Fruit fly (Drosophila melanogaster) whole organism, pupa: ENCODE measurements around the gene CG9799.

Experiments used
- CG10348 ChIP-seq: fragments of 200-800 bp; sonication (Bioruptor generic); IDR thresholded peaks from 2 replicates; pipeline ENCODE4 v1.3.6; 2022; ENCODE audit warnings: missing biosample characterization, missing genetic modification characterization
- CG12605 ChIP-seq: fragments of 200-800 bp; sonication (Bioruptor generic); IDR thresholded peaks from 2 replicates; pipeline ENCODE4 v1.3.6; 2022; ENCODE audit warnings: missing biosample characterization, missing genetic modification characterization
- CG15710 ChIP-seq: fragments of 200-800 bp; sonication (Bioruptor generic); optimal IDR thresholded peaks from 2 replicates; lab custom pipeline; 2018; ENCODE audit warnings: missing biosample characterization, mild to moderate bottlenecking, missing genetic modification characterization, moderate library complexity
- CG17806 ChIP-seq: fragments of 200-800 bp; sonication (Bioruptor generic); optimal IDR thresholded peaks from 2 replicates; lab custom pipeline; 2018; ENCODE audit warnings: missing biosample characterization, mild to moderate bottlenecking, missing genetic modification characterization, moderate library complexity
- CG8159 ChIP-seq: fragments of 200-800 bp; sonication (Bioruptor generic); optimal IDR thresholded peaks from 3 replicates; lab custom pipeline; 2018; ENCODE audit warnings: missing biosample characterization, mild to moderate bottlenecking, missing genetic modification characterization, moderate library complexity
- CG9948 ChIP-seq: fragments of 200-800 bp; sonication (Bioruptor generic); optimal IDR thresholded peaks from 2 replicates; lab custom pipeline; 2018; ENCODE audit warnings: missing biosample characterization, mild to moderate bottlenecking, missing genetic modification characterization, moderate library complexity
- Pif1A ChIP-seq: fragments of 200-800 bp; sonication (Bioruptor generic); optimal IDR thresholded peaks from 3 replicates; lab custom pipeline; 2016; ENCODE audit warnings: missing biosample characterization, missing genetic modification characterization
- Pif1B ChIP-seq: fragments of 200-800 bp; sonication (Bioruptor generic); optimal IDR thresholded peaks from 3 replicates; lab custom pipeline; 2016; ENCODE audit warnings: missing biosample characterization, missing genetic modification characterization
- Snoo ChIP-seq: fragments of 200-800 bp; sonication (Bioruptor generic); optimal IDR thresholded peaks from 3 replicates; lab custom pipeline; 2017; ENCODE audit warnings: missing biosample characterization, mild to moderate bottlenecking, missing genetic modification characterization, inconsistent platforms
- fd96Ca ChIP-seq: fragments of 200-800 bp; sonication (Bioruptor generic); IDR thresholded peaks from 3 replicates; pipeline ENCODE4 v1.3.6; 2022; ENCODE audit warnings: missing biosample characterization, missing genetic modification characterization
- rn ChIP-seq: fragments of 200-800 bp; sonication (Bioruptor generic); IDR thresholded peaks from 2 replicates; pipeline ENCODE4 v1.3.6; 2022; ENCODE audit warnings: missing biosample characterization, missing genetic modification characterization

DNA sequence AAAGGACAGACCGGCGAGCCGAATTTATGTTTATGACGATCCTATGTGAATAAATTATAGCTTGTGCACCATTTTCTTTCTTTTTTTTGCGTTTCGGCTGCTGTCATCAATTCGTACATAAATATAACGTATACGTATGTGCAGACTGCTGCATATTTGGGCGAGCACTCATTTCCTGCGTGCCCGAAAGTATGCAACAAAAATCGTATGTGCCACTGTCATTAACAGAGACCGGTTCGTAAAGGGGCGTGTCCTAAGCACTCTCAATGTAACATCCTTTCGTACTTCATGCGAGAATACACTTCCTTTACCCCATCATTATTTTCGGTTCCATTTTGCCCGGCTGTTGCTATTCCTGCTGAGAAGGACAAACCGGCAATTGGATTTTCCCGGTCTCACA, 28.4 kb downstream of the CG9799 start:
- TF ChIP-seq CG12605 (GFP tag; lab: Robert Waterston, UW) (no peak), CG17806 (tag; lab: Kevin White, UChicago) (no peak), Pif1B (GFP tag; lab: Kevin White, UChicago) (no peak), Pif1A (GFP tag; lab: Kevin White, UChicago) (peak; percentile 30), fd96Ca (no peak), Snoo (tag; lab: Kevin White, UChicago) (no peak), rn (no peak), CG8159 (tag; lab: Kevin White, UChicago) (no peak), CG15710 (tag; lab: Kevin White, UChicago) (no peak), CG9948 (no peak), CG10348 (GFP tag; lab: Robert Waterston, UW) (no peak)
